Worm (Caenorhabditis elegans) whole organism, late embryonic: Measurements from ENCODE around the gene lig-1.

Experiments used
- K09A11.1 ChIP-seq: sonication (generic microtip); optimal IDR thresholded peaks from 2 replicates; lab custom pipeline; 2017; ENCODE audit warnings: antibody characterized with exemption, mild to moderate bottlenecking, missing genetic modification characterization, missing compliant biosample characterization; ENCODE audit not compliant: insufficient read depth
- ama-1 ChIP-seq: fragments of 150-350 bp; optimal IDR thresholded peaks from 2 replicates; lab custom pipeline; 2014
- ceh-19 ChIP-seq: fragments of 200-800 bp; sonication (Bioruptor generic); optimal IDR thresholded peaks from 2 replicates; lab custom pipeline; 2018; ENCODE audit warnings: mild to moderate bottlenecking, missing genetic modification characterization, missing compliant biosample characterization
- lin-11 ChIP-seq: fragments of 200-800 bp; sonication (Bioruptor generic); optimal IDR thresholded peaks from 2 replicates; lab custom pipeline; 2018; ENCODE audit warnings: mild to moderate bottlenecking, missing genetic modification characterization, missing compliant biosample characterization
- nhr-11 ChIP-seq: fragments of 150-350 bp; optimal IDR thresholded peaks from 2 replicates; lab custom pipeline; 2014; ENCODE audit warnings: missing biosample characterization, missing genetic modification characterization
- odd-2 ChIP-seq: sonication (generic microtip); optimal IDR thresholded peaks from 2 replicates; lab custom pipeline; 2017; ENCODE audit warnings: antibody characterized with exemption, mild to moderate bottlenecking, missing genetic modification characterization, missing compliant biosample characterization
- pax-1 ChIP-seq: fragments of 150-350 bp; optimal IDR thresholded peaks from 2 replicates; lab custom pipeline; 2014; ENCODE audit warnings: missing biosample characterization, missing genetic modification characterization
- pqm-1 ChIP-seq: sonication (generic microtip); optimal IDR thresholded peaks from 2 replicates; lab custom pipeline; 2016; ENCODE audit warnings: missing genetic modification characterization, missing compliant biosample characterization
- sox-4 ChIP-seq: sonication (generic microtip); optimal IDR thresholded peaks from 2 replicates; lab custom pipeline; 2017; ENCODE audit warnings: mild to moderate bottlenecking, missing genetic modification characterization, inconsistent platforms, missing compliant biosample characterization
- unc-55 ChIP-seq: sonication (generic microtip); optimal IDR thresholded peaks from 2 replicates; lab custom pipeline; 2017; ENCODE audit warnings: missing biosample characterization, missing genetic modification reagents, missing genetic modification characterization
- zip-5 ChIP-seq: sonication (generic microtip); optimal IDR thresholded peaks from 2 replicates; lab custom pipeline; 2016; ENCODE audit warnings: missing genetic modification characterization, missing compliant biosample characterization

DNA sequence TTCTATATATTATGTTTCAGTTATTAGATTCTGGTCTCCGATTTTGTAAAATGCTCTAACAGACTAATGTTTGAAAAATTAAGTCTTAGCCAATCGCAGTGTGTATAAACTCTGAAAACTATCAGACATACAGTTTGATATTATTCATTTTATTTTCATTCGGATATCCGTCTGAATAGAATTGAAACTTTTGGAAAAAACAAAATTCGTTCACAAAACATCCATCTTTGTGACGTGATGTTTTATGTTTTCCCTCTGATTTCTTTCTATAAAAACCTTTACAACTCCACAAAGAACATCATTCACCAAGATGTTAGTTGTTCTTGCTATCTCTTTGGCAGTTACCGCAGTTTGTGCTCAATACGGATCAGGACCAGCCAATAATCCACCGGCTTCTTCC is 20.4 kb upstream of the lig-1 start, which contains the start of gene ule-3:
- no peak for TF ChIP-seq nhr-11
- no peak for TF ChIP-seq ama-1 (lab: Kevin White, UChicago)
- TF ChIP-seq zip-5 (tag; lab: Kevin White, UChicago), result no peak
- no peak for TF ChIP-seq lin-11 (tag; lab: Kevin White, UChicago)
- TF ChIP-seq ceh-19 (GFP tag; lab: Kevin White, UChicago), result no peak
- TF ChIP-seq K09A11.1 (tag; lab: Kevin White, UChicago), result no peak
- no peak for TF ChIP-seq sox-4 (tag; lab: Kevin White, UChicago)
- no peak for TF ChIP-seq pqm-1 (tag; lab: Kevin White, UChicago)
- no peak for TF ChIP-seq odd-2 (tag; lab: Kevin White, UChicago)
- no peak for TF ChIP-seq unc-55
- TF ChIP-seq pax-1 (tag; lab: Kevin White, UChicago), result no peak
